Worm (Caenorhabditis elegans) whole organism, early embryonic: ENCODE data around the gene pat-3.

ENCODE experiments used
- B0310.2 ChIP-seq: sonication (generic microtip); optimal IDR thresholded peaks from 2 replicates; lab custom pipeline; 2016; ENCODE audit warnings: mild to moderate bottlenecking, missing genetic modification characterization, missing compliant biosample characterization
- F13C5.2 ChIP-seq: sonication (generic microtip); optimal IDR thresholded peaks from 2 replicates; lab custom pipeline; 2017; ENCODE audit warnings: mild to moderate bottlenecking, missing genetic modification characterization, inconsistent platforms, missing compliant biosample characterization
- aly-1 ChIP-seq: sonication (generic microtip); optimal IDR thresholded peaks from 2 replicates; lab custom pipeline; 2016; ENCODE audit warnings: missing genetic modification characterization, missing compliant biosample characterization
- ama-1 ChIP-seq: fragments of 150-350 bp; optimal IDR thresholded peaks from 2 replicates; lab custom pipeline; 2014
- ceh-13 ChIP-seq: fragments of 200-800 bp; sonication (Bioruptor generic); optimal IDR thresholded peaks from 2 replicates; lab custom pipeline; 2018; ENCODE audit warnings: mild to moderate bottlenecking, missing genetic modification characterization, missing compliant biosample characterization
- ceh-36 ChIP-seq: sonication (generic microtip); optimal IDR thresholded peaks from 2 replicates; lab custom pipeline; 2016; ENCODE audit warnings: missing genetic modification characterization, inconsistent platforms, missing compliant biosample characterization
- ets-7 ChIP-seq: sonication (generic microtip); optimal IDR thresholded peaks from 2 replicates; lab custom pipeline; 2016; ENCODE audit warnings: missing genotype, missing genetic modification characterization, missing compliant biosample characterization
- flt-1 ChIP-seq: fragments of 200-800 bp; sonication (Bioruptor generic); IDR thresholded peaks from 2 replicates; pipeline ENCODE4 v1.3.6; 2022; ENCODE audit warnings: missing genetic modification characterization, missing compliant biosample characterization
- hmbx-1 ChIP-seq: sonication (generic microtip); optimal IDR thresholded peaks from 2 replicates; lab custom pipeline; 2016; ENCODE audit warnings: mild to moderate bottlenecking, missing genetic modification characterization, missing compliant biosample characterization
- hmg-4 ChIP-seq: fragments of 200-800 bp; sonication (Bioruptor generic); optimal IDR thresholded peaks from 2 replicates; lab custom pipeline; 2018; ENCODE audit warnings: mild to moderate bottlenecking, missing genetic modification characterization, missing compliant biosample characterization
- hnd-1 ChIP-seq: sonication (generic microtip); optimal IDR thresholded peaks from 2 replicates; lab custom pipeline; 2016; ENCODE audit warnings: missing genetic modification characterization, missing compliant biosample characterization
- pes-1 ChIP-seq: fragments of 200-800 bp; sonication (Bioruptor generic); IDR thresholded peaks from 2 replicates; pipeline ENCODE4 v1.3.6; 2022; ENCODE audit warnings: missing genetic modification reagents, missing genetic modification characterization, missing compliant biosample characterization
- scrt-1 ChIP-seq: fragments of 200-800 bp; sonication (Bioruptor generic); IDR thresholded peaks from 2 replicates; pipeline ENCODE4 v1.3.6; 2022; ENCODE audit warnings: missing genetic modification characterization, missing compliant biosample characterization
- sea-1 ChIP-seq: fragments of 200-800 bp; sonication (Bioruptor generic); conservative IDR thresholded peaks from 2 replicates; pipeline ENCODE4 v1.3.6; 2022; ENCODE audit warnings: missing genetic modification characterization, missing compliant biosample characterization
- tbx-11 ChIP-seq: fragments of 200-800 bp; sonication (Bioruptor generic); IDR thresholded peaks from 2 replicates; pipeline ENCODE4 v1.3.6; 2022; ENCODE audit warnings: missing genetic modification characterization, missing compliant biosample characterization
- tbx-37 ChIP-seq: fragments of 200-800 bp; sonication (Bioruptor generic); conservative IDR thresholded peaks from 2 replicates; pipeline ENCODE4 v1.3.6; 2022; ENCODE audit warnings: missing genetic modification reagents, missing genetic modification characterization, missing compliant biosample characterization
- tra-4 ChIP-seq: sonication (generic microtip); optimal IDR thresholded peaks from 2 replicates; lab custom pipeline; 2017; ENCODE audit warnings: missing genetic modification characterization, missing compliant biosample characterization

The pat-3 gene

ce11 chrIII:3908205-3908604 is 5.7 kb downstream of the pat-3 start:
- no peak for TF ChIP-seq sea-1 (GFP tag; lab: Robert Waterston, UW)
- no peak for TF ChIP-seq ceh-13 (GFP tag; lab: Kevin White, UChicago)
- TF ChIP-seq ceh-36 (tag; lab: Kevin White, UChicago), result no peak
- no peak for TF ChIP-seq ama-1 (lab: Kevin White, UChicago)
- TF ChIP-seq tbx-11 (GFP tag; lab: Robert Waterston, UW), result no peak
- no peak for TF ChIP-seq tra-4 (tag; lab: Kevin White, UChicago)
- no peak for TF ChIP-seq hnd-1
- no peak for TF ChIP-seq aly-1 (tag; lab: Kevin White, UChicago)
- no peak for TF ChIP-seq ets-7
- no peak for TF ChIP-seq tbx-37
- TF ChIP-seq hmbx-1 (tag; lab: Kevin White, UChicago), result no peak

ce11 chrIII:3907587-3907986 is 6.4 kb downstream of the pat-3 start, which contains the start of gene mmcm-1:
mmcm-1 (minus strand) TSS chrIII:3907687.
- no peak for TF ChIP-seq aly-1 (tag; lab: Kevin White, UChicago)
- no peak for TF ChIP-seq pes-1
- TF ChIP-seq F13C5.2, result no peak
- no peak for TF ChIP-seq ets-7
- no peak for TF ChIP-seq ceh-13 (GFP tag; lab: Kevin White, UChicago)
- TF ChIP-seq tbx-11 (GFP tag; lab: Robert Waterston, UW), result no peak
- no peak for TF ChIP-seq B0310.2 (tag; lab: Kevin White, UChicago)
- no peak for TF ChIP-seq ama-1 (lab: Kevin White, UChicago)
- TF ChIP-seq hmbx-1 (tag; lab: Kevin White, UChicago), result no peak
- no peak for TF ChIP-seq sea-1 (GFP tag; lab: Robert Waterston, UW)
- TF ChIP-seq flt-1 (GFP tag; lab: Robert Waterston, UW), result no peak
- no peak for TF ChIP-seq ceh-36 (tag; lab: Kevin White, UChicago)
- no peak for TF ChIP-seq tbx-37
- no peak for TF ChIP-seq hnd-1
- TF ChIP-seq hmg-4 (GFP tag; lab: Kevin White, UChicago), result no peak
- TF ChIP-seq scrt-1 (GFP tag; lab: Robert Waterston, UW), result no peak
- TF ChIP-seq tra-4 (tag; lab: Kevin White, UChicago), result no peak

DNA sequence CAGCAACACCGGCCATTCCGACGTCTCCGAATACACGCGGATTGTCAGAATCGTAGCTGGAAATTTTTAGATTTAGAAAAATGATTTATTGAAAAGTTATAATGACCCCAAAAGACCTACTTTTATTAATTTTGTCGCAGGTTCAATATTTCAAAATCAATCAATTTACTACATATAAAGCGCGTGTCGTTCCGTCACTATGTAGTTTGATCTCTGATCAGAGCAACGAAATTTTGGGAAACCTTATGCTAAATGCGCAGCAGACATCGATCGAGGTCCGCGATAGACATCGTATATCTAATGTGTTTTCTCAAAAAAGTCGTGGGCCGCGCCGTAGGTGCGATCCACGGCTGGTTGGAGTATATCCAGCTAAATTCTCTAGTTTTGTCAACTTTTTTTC is 7.5 kb downstream of the pat-3 start:
- TF ChIP-seq flt-1 (GFP tag; lab: Robert Waterston, UW) (no peak), tbx-37 (no peak), ceh-36 (tag; lab: Kevin White, UChicago) (no peak), ama-1 (lab: Kevin White, UChicago) (no peak), tra-4 (tag; lab: Kevin White, UChicago) (no peak), hmg-4 (GFP tag; lab: Kevin White, UChicago) (no peak), F13C5.2 (no peak), tbx-11 (GFP tag; lab: Robert Waterston, UW) (no peak), aly-1 (tag; lab: Kevin White, UChicago) (no peak), sea-1 (GFP tag; lab: Robert Waterston, UW) (no peak), B0310.2 (tag; lab: Kevin White, UChicago) (no peak), hmbx-1 (tag; lab: Kevin White, UChicago) (no peak), pes-1 (no peak), scrt-1 (GFP tag; lab: Robert Waterston, UW) (no peak), ets-7 (no peak), hnd-1 (no peak), ceh-13 (GFP tag; lab: Kevin White, UChicago) (no peak)

ce11 chrIII:3902588-3903325 is 11.2 kb downstream of the pat-3 start:
- TF ChIP-seq flt-1 (GFP tag; lab: Robert Waterston, UW) (no peak), ets-7 (no peak), ceh-36 (tag; lab: Kevin White, UChicago) (no peak), hmbx-1 (tag; lab: Kevin White, UChicago) (no peak), B0310.2 (tag; lab: Kevin White, UChicago) (no peak), scrt-1 (GFP tag; lab: Robert Waterston, UW) (no peak), tra-4 (tag; lab: Kevin White, UChicago) (no peak), hnd-1 (no peak), ceh-13 (GFP tag; lab: Kevin White, UChicago) (no peak), aly-1 (tag; lab: Kevin White, UChicago) (no peak), sea-1 (GFP tag; lab: Robert Waterston, UW) (no peak), pes-1 (no peak), ama-1 (lab: Kevin White, UChicago) (no peak), tbx-37 (no peak), F13C5.2 (no peak), tbx-11 (GFP tag; lab: Robert Waterston, UW) (no peak), hmg-4 (GFP tag; lab: Kevin White, UChicago) (no peak)

DNA sequence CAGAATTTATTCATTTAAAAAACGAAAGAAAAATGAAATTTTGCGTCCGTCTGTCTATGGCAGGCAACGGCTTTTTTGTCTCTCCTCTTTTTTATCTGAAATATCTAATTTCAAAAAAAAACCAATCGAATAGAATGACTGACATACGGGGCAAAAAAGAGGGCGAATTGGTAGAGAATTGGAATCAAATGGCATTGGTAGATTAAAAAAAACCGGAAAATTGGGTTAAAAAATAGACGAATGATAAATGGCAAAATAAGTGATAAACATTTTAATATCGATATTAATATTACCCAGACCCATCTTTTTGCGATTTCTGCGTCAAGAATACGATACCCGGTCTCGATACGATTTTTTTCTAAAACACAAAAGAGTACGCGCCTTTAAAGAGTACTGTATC is 12.4 kb downstream of the pat-3 start, which contains the start of gene tir-1:
tir-1 (minus strand) TSS at position 101 of the 400 bp plus-strand sequence.
- TF ChIP-seq ceh-13 (GFP tag; lab: Kevin White, UChicago) (no peak), F13C5.2 (no peak), sea-1 (GFP tag; lab: Robert Waterston, UW) (no peak), scrt-1 (GFP tag; lab: Robert Waterston, UW) (no peak), hnd-1 (no peak), hmbx-1 (tag; lab: Kevin White, UChicago) (no peak), tbx-37 (no peak), flt-1 (GFP tag; lab: Robert Waterston, UW) (no peak), ets-7 (no peak), pes-1 (no peak), tra-4 (tag; lab: Kevin White, UChicago) (no peak), ama-1 (lab: Kevin White, UChicago) (no peak), B0310.2 (tag; lab: Kevin White, UChicago) (no peak)

DNA sequence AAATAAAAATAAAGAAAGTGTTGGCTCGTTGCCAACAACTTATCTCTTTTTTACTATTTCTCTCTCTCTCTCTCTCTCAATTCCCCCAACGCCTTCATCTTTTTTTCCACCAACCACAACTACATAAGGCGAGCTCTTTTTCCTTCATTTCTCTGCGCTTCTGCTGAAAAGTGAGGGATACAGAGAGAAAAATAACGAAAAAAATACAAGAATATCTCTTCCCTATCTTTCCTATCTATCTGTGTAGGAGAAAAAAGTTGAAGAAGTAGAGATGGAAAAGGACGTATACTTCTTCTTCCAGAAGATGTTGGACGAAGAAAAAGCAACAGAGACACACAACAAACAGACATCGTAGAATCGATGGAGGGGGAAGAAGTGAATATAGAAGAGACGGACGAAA is 15.1 kb downstream of the pat-3 start:
- no peak for TF ChIP-seq hmbx-1 (tag; lab: Kevin White, UChicago)
- TF ChIP-seq B0310.2 (tag; lab: Kevin White, UChicago), result no peak
- TF ChIP-seq sea-1 (GFP tag; lab: Robert Waterston, UW), result no peak
- no peak for TF ChIP-seq ets-7
- no peak for TF ChIP-seq tra-4 (tag; lab: Kevin White, UChicago)
- no peak for TF ChIP-seq scrt-1 (GFP tag; lab: Robert Waterston, UW)
- no peak for TF ChIP-seq tbx-37
- no peak for TF ChIP-seq ama-1 (lab: Kevin White, UChicago)
- TF ChIP-seq aly-1 (tag; lab: Kevin White, UChicago), result no peak
- no peak for TF ChIP-seq ceh-13 (GFP tag; lab: Kevin White, UChicago)
- TF ChIP-seq hnd-1, result no peak
- TF ChIP-seq hmg-4 (GFP tag; lab: Kevin White, UChicago), result no peak
- TF ChIP-seq flt-1 (GFP tag; lab: Robert Waterston, UW), result no peak
- TF ChIP-seq ceh-36 (tag; lab: Kevin White, UChicago), result no peak
